Worm (Caenorhabditis elegans): ENCODE results near the gene Y57A10A.8.

- TF ChIP-seq klf-2 (GFP tag; conservative IDR thresholded peaks at IDR 0.05) (no peak), ztf-29 (GFP tag; IDR thresholded peaks at IDR 0.05) (no peak), cog-1 (tag; optimal IDR thresholded peaks at IDR 0.05) (no peak)
Measured at ce11 chrII:12186726-12187125, 22.1 kb downstream of the Y57A10A.8 start.
